Fruit fly (Drosophila melanogaster) whole organism, prepupa: ENCODE results near the gene Hsp110.

Source experiments
- Blimp-1 ChIP-seq: fragments of 200-800 bp; sonication (Bioruptor generic); optimal IDR thresholded peaks from 3 replicates; lab custom pipeline; 2017; ENCODE audit warnings: missing biosample characterization, missing genetic modification characterization, mild to moderate bottlenecking, moderate library complexity, missing genetic modification reagents
- CG15336 ChIP-seq: fragments of 200-800 bp; sonication (Bioruptor generic); IDR thresholded peaks from 2 replicates; pipeline ENCODE4 v1.3.6; 2022; ENCODE audit warnings: missing biosample characterization, missing genetic modification characterization
- CG32006 ChIP-seq: fragments of 200-800 bp; sonication (Bioruptor generic); optimal IDR thresholded peaks from 3 replicates; lab custom pipeline; 2017; ENCODE audit warnings: missing biosample characterization, mild to moderate bottlenecking, missing genetic modification characterization
- CG34406 ChIP-seq: fragments of 200-800 bp; sonication (Bioruptor generic); optimal IDR thresholded peaks from 3 replicates; lab custom pipeline; 2016; ENCODE audit warnings: missing biosample characterization, missing genetic modification characterization
- CG6854 ChIP-seq: fragments of 200-800 bp; sonication (Bioruptor generic); optimal IDR thresholded peaks from 2 replicates; lab custom pipeline; 2017; ENCODE audit warnings: missing biosample characterization, mild to moderate bottlenecking, missing genetic modification characterization
- CG8632 ChIP-seq: fragments of 200-800 bp; sonication (Bioruptor generic); optimal IDR thresholded peaks from 3 replicates; lab custom pipeline; 2016; ENCODE audit warnings: missing biosample characterization, missing genetic modification characterization
- OdsH ChIP-seq: fragments of 200-800 bp; sonication (Bioruptor generic); optimal IDR thresholded peaks from 3 replicates; lab custom pipeline; 2016; ENCODE audit warnings: missing biosample characterization, missing genetic modification characterization
- achi ChIP-seq: fragments of 200-800 bp; sonication (Bioruptor generic); optimal IDR thresholded peaks from 3 replicates; lab custom pipeline; 2016; ENCODE audit warnings: missing biosample characterization, missing genetic modification characterization
- cyc ChIP-seq: fragments of 200-800 bp; sonication (Bioruptor generic); optimal IDR thresholded peaks from 3 replicates; lab custom pipeline; 2016; ENCODE audit warnings: missing biosample characterization, missing genetic modification characterization
- dac ChIP-seq: fragments of 200-800 bp; sonication (Bioruptor generic); optimal IDR thresholded peaks from 2 replicates; lab custom pipeline; 2017; ENCODE audit warnings: missing biosample characterization, mild to moderate bottlenecking, missing genetic modification characterization
- dsx ChIP-seq: fragments of 200-800 bp; optimal IDR thresholded peaks from 3 replicates; lab custom pipeline; 2019; ENCODE audit warnings: missing biosample characterization, mild to moderate bottlenecking, missing genetic modification characterization, moderate library complexity; ENCODE audit not compliant: poor library complexity, severe bottlenecking
- lz ChIP-seq: fragments of 200-800 bp; sonication (Bioruptor generic); optimal IDR thresholded peaks from 3 replicates; lab custom pipeline; 2016; ENCODE audit warnings: missing biosample characterization, missing genetic modification characterization

- no peak for TF ChIP-seq CG34406 (GFP tag; lab: Kevin White, UChicago)
- no peak for TF ChIP-seq CG6854 (GFP tag; lab: Kevin White, UChicago)
- TF ChIP-seq cyc (GFP tag; lab: Kevin White, UChicago): no peak
- TF ChIP-seq dsx (GFP tag; lab: Kevin White, UChicago): no peak
- no peak for TF ChIP-seq CG8632 (GFP tag; lab: Kevin White, UChicago)
- no peak for TF ChIP-seq dac (GFP tag; lab: Kevin White, UChicago)
- TF ChIP-seq CG15336 (GFP tag; lab: Robert Waterston, UW): no peak
- TF ChIP-seq lz (GFP tag; lab: Kevin White, UChicago): no peak
- no peak for TF ChIP-seq OdsH (GFP tag; lab: Kevin White, UChicago)
- TF ChIP-seq achi: no peak
- TF ChIP-seq Blimp-1 (GFP tag; lab: Kevin White, UChicago): no peak
- no peak for TF ChIP-seq CG32006 (GFP tag; lab: Kevin White, UChicago)
Observed at dm6 chr3L:14089516-14089915, 52.7 kb downstream of the Hsp110 start.
